Worm (Caenorhabditis elegans) whole organism, L1 larva: ENCODE results near the gene C09G12.5.

Experiments used
- ceh-82 ChIP-seq, 3 experiments: fragments of 150-350 bp in 1 of 3; sonication (generic microtip) in 2 of 3; optimal IDR thresholded peaks; 2 replicates each; lab custom pipeline; 2014 to 2017; ENCODE audit warnings: missing biosample characterization in 3 of 3, missing genetic modification characterization in 3 of 3
- mdl-1 ChIP-seq, 2 experiments: fragments of 150-350 bp; optimal IDR thresholded peaks; 2 replicates each; lab custom pipeline; 2014 to 2017; ENCODE audit warnings: missing biosample characterization in 2 of 2, missing genetic modification characterization in 2 of 2, inconsistent platforms in 1 of 2
- nhr-12 ChIP-seq: sonication (generic microtip); optimal IDR thresholded peaks from 2 replicates; lab custom pipeline; 2017; ENCODE audit warnings: missing biosample characterization, missing genetic modification characterization
- unc-30 ChIP-seq: sonication (generic microtip); optimal IDR thresholded peaks from 2 replicates; lab custom pipeline; 2017; ENCODE audit warnings: missing biosample characterization, missing genetic modification characterization

DNA sequence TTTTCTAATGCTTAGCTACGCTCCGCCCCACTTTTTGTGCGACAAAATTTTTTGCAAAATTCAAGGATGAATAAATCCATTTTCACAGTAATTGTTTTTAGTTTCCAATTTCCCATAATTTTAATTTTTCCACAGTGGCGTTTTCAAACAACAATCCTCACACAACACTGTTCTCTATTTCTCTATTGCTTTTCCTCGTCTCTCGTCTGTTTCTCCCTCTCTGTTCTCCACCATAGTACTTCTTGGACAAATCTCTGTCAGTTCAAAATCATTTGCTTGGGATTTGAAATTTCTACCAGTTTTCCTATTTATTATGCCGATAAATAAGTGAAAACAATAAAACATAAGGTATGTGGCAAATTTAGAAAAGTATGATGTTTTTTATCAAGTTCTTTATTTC is 15.9 kb upstream of the C09G12.5 start, which contains the start of gene F58E2.4:
- TF ChIP-seq mdl-1 (tag; optimal IDR thresholded peaks at IDR 0.05; lab: Kevin White, UChicago) (no peak), unc-30 (tag; lab: Kevin White, UChicago) (no peak), ceh-82 (tag; optimal IDR thresholded peaks at IDR 0.05; lab: Kevin White, UChicago) (no peak), nhr-12 (tag; lab: Kevin White, UChicago) (no peak)
